Worm (Caenorhabditis elegans): ENCODE measurements around the gene T21D12.7.

DNA sequence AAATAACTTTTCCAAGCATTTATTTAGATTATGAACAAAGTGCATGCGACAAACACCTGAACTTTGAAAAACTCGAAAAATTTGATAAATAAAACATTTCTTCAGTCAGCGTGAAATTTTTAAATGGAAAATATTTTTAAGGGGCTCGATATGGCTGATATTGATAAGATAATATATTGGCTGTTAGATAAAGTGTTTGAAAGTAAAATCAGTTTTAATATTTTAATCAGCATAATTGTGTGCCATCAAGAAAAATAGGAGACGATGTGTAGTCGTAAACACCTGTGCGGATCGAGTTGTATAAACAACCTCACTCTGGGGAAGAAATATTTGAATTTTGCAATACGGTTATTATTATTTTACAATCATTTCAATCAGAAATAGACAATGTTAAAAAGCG lies 28.4 kb upstream of the T21D12.7 start:
- no peak for TF ChIP-seq pes-1 (GFP tag; IDR thresholded peaks at IDR 0.05)
- no peak for TF ChIP-seq ama-1 (optimal IDR thresholded peaks at IDR 0.05)
- TF ChIP-seq hnd-1 (tag; optimal IDR thresholded peaks at IDR 0.05), result no peak
- TF ChIP-seq F13C5.2 (tag; optimal IDR thresholded peaks at IDR 0.05), result no peak

Data from whole organism, early embryonic.